In the genomic region with DNA sequence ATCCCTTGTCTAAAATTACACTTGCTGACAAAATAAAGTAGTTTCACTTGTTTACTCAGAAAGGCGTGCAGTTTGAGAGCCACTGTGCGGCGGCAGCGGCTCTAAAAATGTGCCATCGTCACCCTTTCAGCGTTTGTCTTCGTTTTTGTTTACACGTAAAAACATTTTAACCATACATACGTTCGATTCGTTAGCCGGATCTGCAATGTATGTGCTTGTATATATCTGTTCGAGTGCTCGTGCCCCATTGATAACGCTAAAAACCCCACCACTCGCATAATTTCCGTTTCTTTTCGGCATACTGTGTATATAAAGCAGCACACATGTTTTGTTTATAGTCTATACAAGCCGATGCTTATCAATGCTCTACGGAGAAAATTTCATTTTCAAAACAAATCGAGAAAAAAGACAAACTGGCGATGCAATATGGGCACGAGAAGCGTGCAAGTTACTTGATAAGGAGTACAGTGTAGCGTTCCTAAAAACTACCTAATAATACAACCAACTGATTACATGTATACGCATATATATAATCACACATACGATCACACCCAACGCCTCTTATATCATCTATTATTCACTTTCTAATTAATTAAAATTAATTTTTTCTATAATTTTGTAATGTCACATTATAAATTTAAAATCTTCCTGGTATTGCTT, we compare ENCODE assay signal across 1 fruit fly cellular context.
TF ChIP-seq lines count a peak whose summit lies in the region.

No protein-coding gene starts in this region.

TF ChIP-seq in whole organism, embryonic, 481 proteins besides CTCF, POLR2A, EP300 and RAD21 (continued from another document):
- TF ChIP-seq gt (GFP tag; IDR thresholded peaks at IDR 0.05; lab: Robert Waterston, UW) (no peak), zen (tag; optimal IDR thresholded peaks at IDR 0.05; lab: Kevin White, UChicago) (no peak), Meics (GFP tag; optimal IDR thresholded peaks at IDR 0.05; lab: Kevin White, UChicago) (peak; percentile 37), CG13296 (GFP tag; optimal IDR thresholded peaks at IDR 0.05; lab: Kevin White, UChicago) (peak; percentile 20), CG33557 (GFP tag; optimal IDR thresholded peaks at IDR 0.05; lab: Kevin White, UChicago) (no peak), CG10543 (GFP tag; optimal IDR thresholded peaks at IDR 0.05; lab: Kevin White, UChicago) (peak; percentile 61), sens-2 (GFP tag; IDR thresholded peaks at IDR 0.05; lab: Robert Waterston, UW) (no peak), scrt (GFP tag; optimal IDR thresholded peaks at IDR 0.05; lab: Kevin White, UChicago) (no peak), CG17829 (tag; optimal IDR thresholded peaks at IDR 0.05; lab: Kevin White, UChicago) (peak; percentile 65), hbn (GFP tag; IDR thresholded peaks at IDR 0.05; lab: Robert Waterston, UW; ENCODE audit: partially characterized antibody) (no peak), CG8359 (GFP tag; optimal IDR thresholded peaks at IDR 0.05; lab: Kevin White, UChicago; ENCODE audit: borderline replicate concordance) (peak; percentile 38), Lhr (GFP tag; optimal IDR thresholded peaks at IDR 0.05; lab: Kevin White, UChicago) (no peak), kni (GFP tag; optimal IDR thresholded peaks at IDR 0.05; lab: Kevin White, UChicago) (peak; percentile 49), CG12769 (tag; optimal IDR thresholded peaks at IDR 0.05; lab: Kevin White, UChicago) (no peak), CG6791 (GFP tag; IDR thresholded peaks at IDR 0.05; lab: Robert Waterston, UW; ENCODE audit: partially characterized antibody) (peak; percentile 62; the same call in 1 of the 3 replicates), da (GFP tag; optimal IDR thresholded peaks at IDR 0.05; lab: Kevin White, UChicago) (no peak), bsh (GFP tag; optimal IDR thresholded peaks at IDR 0.05; lab: Kevin White, UChicago) (peak in 1 of 2 experiments; percentile 69), inv (GFP tag; IDR thresholded peaks at IDR 0.05; lab: Robert Waterston, UW; ENCODE audit: partially characterized antibody) (no peak), Ptx1 (GFP tag; IDR thresholded peaks at IDR 0.05; lab: Robert Waterston, UW) (peak; percentile 45), disco-r (GFP tag; optimal IDR thresholded peaks at IDR 0.05; lab: Kevin White, UChicago) (no peak), lab (GFP tag; optimal IDR thresholded peaks at IDR 0.05; lab: Kevin White, UChicago) (peak; percentile 31), Sox102F (GFP tag; optimal IDR thresholded peaks at IDR 0.05; lab: Kevin White, UChicago) (peak; percentile 67), tap (tag; optimal IDR thresholded peaks at IDR 0.05; lab: Kevin White, UChicago) (peak; percentile 64), esg (GFP tag; conservative IDR thresholded peaks at IDR 0.05; lab: Robert Waterston, UW) (peak; percentile 36; the same call in 1 of the 2 replicates), NFAT (GFP tag; IDR thresholded peaks at IDR 0.05; lab: Robert Waterston, UW) (no peak), CG10654 (GFP tag; optimal IDR thresholded peaks at IDR 0.05; lab: Kevin White, UChicago) (no peak), ase (GFP tag; IDR thresholded peaks at IDR 0.05; lab: Robert Waterston, UW) (no peak), jing (GFP tag; optimal IDR thresholded peaks at IDR 0.05; lab: Kevin White, UChicago) (no peak), hth (optimal IDR thresholded peaks at IDR 0.05; lab: Kevin White, UChicago) (no peak), CG3407 (GFP tag; optimal IDR thresholded peaks at IDR 0.05; lab: Kevin White, UChicago) (no peak), MTF-1 (GFP tag; optimal IDR thresholded peaks at IDR 0.05; lab: Kevin White, UChicago; ENCODE audit: borderline replicate concordance) (no peak), CG9727 (GFP tag; optimal IDR thresholded peaks at IDR 0.05; lab: Kevin White, UChicago) (no peak), sd (tag; optimal IDR thresholded peaks at IDR 0.05; lab: Kevin White, UChicago) (peak; percentile 31), CG9437 (GFP tag; optimal IDR thresholded peaks at IDR 0.05; lab: Kevin White, UChicago) (peak; percentile 53), dpn (GFP tag; optimal IDR thresholded peaks at IDR 0.05; lab: Kevin White, UChicago) (peak in 1 of 2 experiments; percentile 12), Bgb (GFP tag; IDR thresholded peaks at IDR 0.05; lab: Robert Waterston, UW; ENCODE audit: partially characterized antibody) (peak; percentile 68), dmrt11E (tag; optimal IDR thresholded peaks at IDR 0.05; lab: Kevin White, UChicago) (peak; percentile 51), Mrtf (GFP tag; IDR thresholded peaks at IDR 0.05; lab: Robert Waterston, UW) (peak; percentile 7; the same call in 1 of the 3 replicates), cad (GFP tag; optimal IDR thresholded peaks at IDR 0.05; lab: Kevin White, UChicago) (peak; percentile 90), CG6654 (GFP tag; optimal IDR thresholded peaks at IDR 0.05; lab: Kevin White, UChicago) (peak; percentile 99), CG13424 (tag; optimal IDR thresholded peaks at IDR 0.05; lab: Kevin White, UChicago) (peak; percentile 61), CG8089 (GFP tag; optimal IDR thresholded peaks at IDR 0.05; lab: Kevin White, UChicago) (no peak), gfzf (GFP tag; optimal IDR thresholded peaks at IDR 0.05; lab: Kevin White, UChicago) (no peak), CG6683 (GFP tag; optimal IDR thresholded peaks at IDR 0.05; lab: Kevin White, UChicago) (no peak), HLH4C (GFP tag; IDR thresholded peaks at IDR 0.05; lab: Robert Waterston, UW; ENCODE audit: partially characterized antibody) (peak; percentile 50; the same call in 2 of the 3 replicates), Hmr (GFP tag; optimal IDR thresholded peaks at IDR 0.05; lab: Kevin White, UChicago) (peak; percentile 48), CG30020 (tag; optimal IDR thresholded peaks at IDR 0.05; lab: Kevin White, UChicago) (peak; percentile 10)
